Worm (Caenorhabditis elegans) whole organism, L3 larva: ENCODE data around the gene R11.3.

Experiments
- R02D3.7 ChIP-seq: fragments of 150-350 bp; optimal IDR thresholded peaks from 2 replicates; lab custom pipeline; 2014; ENCODE audit warnings: missing biosample characterization, missing genetic modification characterization
- ceh-9 ChIP-seq: sonication (generic microtip); optimal IDR thresholded peaks from 2 replicates; lab custom pipeline; 2018; ENCODE audit warnings: missing biosample characterization, missing genetic modification characterization
- elt-2 ChIP-seq: sonication (generic microtip); optimal IDR thresholded peaks from 2 replicates; lab custom pipeline; 2016; ENCODE audit warnings: missing genetic modification reagents, mild to moderate bottlenecking, missing genetic modification characterization, missing compliant biosample characterization
- elt-3 ChIP-seq, 3 experiments: fragments of 150-350 bp in 1 of 3; sonication (generic microtip) in 2 of 3; optimal IDR thresholded peaks; 2 replicates in 2 of 3; 4 replicates in 1 of 3; lab custom pipeline; 2014 to 2017; ENCODE audit warnings: missing biosample characterization in 3 of 3, missing genetic modification characterization in 3 of 3
- mdl-1 ChIP-seq: fragments of 150-350 bp; optimal IDR thresholded peaks from 2 replicates; lab custom pipeline; 2014; ENCODE audit warnings: missing biosample characterization, missing genetic modification characterization
- nhr-23 ChIP-seq: fragments of 150-350 bp; optimal IDR thresholded peaks from 2 replicates; lab custom pipeline; 2014; ENCODE audit warnings: missing biosample characterization, missing genetic modification reagents, missing genetic modification characterization
- nhr-237 ChIP-seq: fragments of 150-350 bp; optimal IDR thresholded peaks from 2 replicates; lab custom pipeline; 2014; ENCODE audit warnings: missing biosample characterization, missing genetic modification characterization
- pha-4 ChIP-seq: fragments of 150-350 bp; optimal IDR thresholded peaks from 2 replicates; lab custom pipeline; 2014; ENCODE audit warnings: missing biosample characterization, missing genetic modification reagents, missing genetic modification characterization
- sea-2 ChIP-seq: fragments of 150-350 bp; sonication (generic microtip); optimal IDR thresholded peaks from 4 replicates; lab custom pipeline; 2014; ENCODE audit warnings: missing biosample characterization, missing genetic modification reagents, missing genetic modification characterization
- snpc-4 ChIP-seq: fragments of 150-350 bp; optimal IDR thresholded peaks from 2 replicates; lab custom pipeline; 2014; ENCODE audit warnings: missing biosample characterization, missing genetic modification characterization
- unc-39 ChIP-seq: sonication (generic microtip); optimal IDR thresholded peaks from 4 replicates; lab custom pipeline; 2017; ENCODE audit warnings: missing biosample characterization, missing genetic modification characterization
- unc-62 ChIP-seq: fragments of 150-350 bp; sonication (generic microtip); optimal IDR thresholded peaks from 4 replicates; lab custom pipeline; 2014; ENCODE audit warnings: missing biosample characterization, missing genetic modification reagents, missing genetic modification characterization
- ztf-4 ChIP-seq: fragments of 150-350 bp; optimal IDR thresholded peaks from 2 replicates; lab custom pipeline; 2014; ENCODE audit warnings: missing biosample characterization, missing genetic modification characterization

DNA sequence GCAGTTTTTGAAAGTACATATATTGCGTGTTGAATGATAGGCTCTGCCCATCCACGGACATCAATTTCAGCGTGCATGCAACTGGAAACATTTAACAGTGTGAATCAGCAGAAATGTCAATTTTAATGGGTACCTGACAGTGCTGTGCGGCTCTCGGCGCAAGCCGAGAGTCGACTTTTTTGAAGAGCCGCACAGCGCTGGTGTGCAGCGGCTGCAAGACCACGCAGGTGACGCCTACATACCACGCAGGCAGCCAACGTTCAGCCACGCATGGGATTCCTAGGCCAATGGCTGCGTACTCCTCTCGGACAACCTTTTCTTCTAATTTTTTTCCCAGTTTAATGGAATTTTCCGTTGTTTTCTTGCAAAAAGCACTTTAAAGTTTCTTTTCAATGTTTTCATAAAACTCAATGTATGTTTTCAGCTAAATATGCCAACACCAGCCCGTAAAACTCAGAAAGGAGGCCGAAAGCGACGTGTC, 45.8 kb upstream of the R11.3 start, which contains the start of gene W10G6.1:
- no peak for TF ChIP-seq unc-39 (tag; lab: Kevin White, UChicago)
- no peak for TF ChIP-seq mdl-1 (tag; lab: Kevin White, UChicago)
- TF ChIP-seq nhr-237 = no peak
- TF ChIP-seq ztf-4 (tag; lab: Kevin White, UChicago) = no peak
- no peak for TF ChIP-seq pha-4 (tag; lab: Kevin White, UChicago)
- no peak for TF ChIP-seq sea-2 (GFP tag; lab: Kevin White, UChicago)
- no peak for TF ChIP-seq unc-62 (GFP tag; lab: Kevin White, UChicago)
- TF ChIP-seq snpc-4 (tag; lab: Kevin White, UChicago) = no peak
- no peak for TF ChIP-seq nhr-23 (tag; lab: Kevin White, UChicago)
- TF ChIP-seq elt-3 (tag; optimal IDR thresholded peaks at IDR 0.05; lab: Kevin White, UChicago) = no peak
- TF ChIP-seq ceh-9 (tag; lab: Kevin White, UChicago) = no peak
- TF ChIP-seq R02D3.7 (tag; lab: Kevin White, UChicago) = no peak
- no peak for TF ChIP-seq elt-2 (tag; lab: Kevin White, UChicago)
